Fruit fly (Drosophila melanogaster) whole organism, wandering third instar larva: ENCODE results near the gene wol.

Source experiments
- CrebA ChIP-seq: fragments of 200-800 bp; sonication (Bioruptor generic); optimal IDR thresholded peaks from 2 replicates; lab custom pipeline; 2016; ENCODE audit warnings: missing biosample characterization, mild to moderate bottlenecking, missing genetic modification characterization, borderline replicate concordance
- HLH106 ChIP-seq: fragments of 200-800 bp; optimal IDR thresholded peaks from 3 replicates; lab custom pipeline; 2019; ENCODE audit warnings: missing biosample characterization, mild to moderate bottlenecking, missing genetic modification characterization, moderate library complexity
- Hr83 ChIP-seq: fragments of 200-300 bp; sonication (Bioruptor generic); optimal IDR thresholded peaks from 2 replicates; lab custom pipeline; 2016; ENCODE audit warnings: missing biosample characterization, mild to moderate bottlenecking, missing genetic modification characterization, moderate library complexity; ENCODE audit not compliant: poor library complexity, severe bottlenecking
- Myc ChIP-seq: fragments of >200 bp; optimal IDR thresholded peaks from 2 replicates; lab custom pipeline; 2017
- Rel ChIP-seq, 2 experiments: fragments of 200-800 bp; sonication (Bioruptor generic) in 1 of 2; optimal IDR thresholded peaks; 2 replicates in 1 of 2; 3 replicates in 1 of 2; lab custom pipeline; 2016 to 2019; ENCODE audit warnings: mild to moderate bottlenecking in 2 of 2, missing biosample characterization in 2 of 2, missing genetic modification characterization in 2 of 2, moderate library complexity in 1 of 2
- brk ChIP-seq: fragments of 200-800 bp; sonication (Bioruptor generic); optimal IDR thresholded peaks from 2 replicates; lab custom pipeline; 2016; ENCODE audit warnings: missing biosample characterization, mild to moderate bottlenecking, missing genetic modification characterization
- dl ChIP-seq, 2 experiments: fragments of 175-275, 200-275 bp in 1 of 2; fragments of 200-275 bp in 1 of 2; sonication (Bioruptor generic); optimal IDR thresholded peaks; lab custom pipeline; 2018; ENCODE audit warnings: mild to moderate bottlenecking in 2 of 2, missing biosample characterization in 2 of 2, missing genetic modification characterization in 2 of 2, moderate library complexity in 2 of 2; ENCODE audit not compliant: partially characterized antibody in 2 of 2, insufficient read depth in 1 of 2
- dsf ChIP-seq: sonication (Bioruptor generic); optimal IDR thresholded peaks from 2 replicates; lab custom pipeline; 2016; ENCODE audit warnings: missing biosample characterization, missing genetic modification characterization, borderline replicate concordance
- fru ChIP-seq: fragments of 200-800 bp; sonication (Bioruptor generic); optimal IDR thresholded peaks from 3 replicates; lab custom pipeline; 2016; ENCODE audit warnings: missing biosample characterization, mild to moderate bottlenecking, missing genetic modification characterization
- h ChIP-seq: fragments of 200-800 bp; sonication (Bioruptor generic); optimal IDR thresholded peaks from 3 replicates; lab custom pipeline; 2016; ENCODE audit warnings: missing biosample characterization, mild to moderate bottlenecking, missing genetic modification characterization
- psq ChIP-seq: fragments of 200-800 bp; sonication (Bioruptor generic); optimal IDR thresholded peaks from 3 replicates; lab custom pipeline; 2017; ENCODE audit warnings: missing biosample characterization, mild to moderate bottlenecking, missing genetic modification characterization, moderate library complexity
- usp ChIP-seq: fragments of >200 bp; optimal IDR thresholded peaks from 2 replicates; lab custom pipeline; 2017; ENCODE audit warnings: missing biosample characterization, missing genetic modification characterization

dm6 chr2L:8299194-8299811, 3.5 kb downstream of the wol start:
- TF ChIP-seq CrebA (no peak), psq (GFP tag; lab: Kevin White, UChicago) (peak; percentile 98), Rel (GFP tag; optimal IDR thresholded peaks at IDR 0.05; lab: Kevin White, UChicago) (peak; percentile 67), Rel (tag; optimal IDR thresholded peaks at IDR 0.05; lab: Kevin White, UChicago) (peak; percentile 72), fru (GFP tag; lab: Kevin White, UChicago) (peak; percentile 91), Hr83 (peak; percentile 84), dl (GFP tag; optimal IDR thresholded peaks at IDR 0.05; lab: Kevin White, UChicago; ENCODE audit: insufficient read depth in 1 of 2, partially characterized antibody in 2 of 2) (peak in 1 of 2 experiments; percentile 67), brk (GFP tag; lab: Kevin White, UChicago) (peak; percentile 55), dsf (GFP tag; lab: Kevin White, UChicago) (peak; percentile 72), h (GFP tag; lab: Kevin White, UChicago) (peak; percentile 95), Myc (no peak), HLH106 (peak; percentile 95), usp (no peak)
